Fruit fly (Drosophila melanogaster) whole organism, pupa: ENCODE measurements around the gene Meltrin.

Experiments
- CG10348 ChIP-seq: fragments of 200-800 bp; sonication (Bioruptor generic); IDR thresholded peaks from 2 replicates; pipeline ENCODE4 v1.3.6; 2022; ENCODE audit warnings: missing biosample characterization, missing genetic modification characterization
- CG34367 ChIP-seq: fragments of 200-800 bp; sonication (Bioruptor generic); optimal IDR thresholded peaks from 2 replicates; lab custom pipeline; 2018; ENCODE audit warnings: missing biosample characterization, mild to moderate bottlenecking, missing genetic modification characterization

- TF ChIP-seq CG10348 (GFP tag; lab: Robert Waterston, UW) = no peak
- TF ChIP-seq CG34367 = no peak
These were observed 13.6 kb upstream of the Meltrin start for dm6 chr3R:14710673-14711072.
